Worm (Caenorhabditis elegans): ENCODE measurements around the gene C06E1.1.
A peak's percentile ranks its signal among the peaks of the same experiment; 100 is the strongest.

Gene C06E1.1

DNA sequence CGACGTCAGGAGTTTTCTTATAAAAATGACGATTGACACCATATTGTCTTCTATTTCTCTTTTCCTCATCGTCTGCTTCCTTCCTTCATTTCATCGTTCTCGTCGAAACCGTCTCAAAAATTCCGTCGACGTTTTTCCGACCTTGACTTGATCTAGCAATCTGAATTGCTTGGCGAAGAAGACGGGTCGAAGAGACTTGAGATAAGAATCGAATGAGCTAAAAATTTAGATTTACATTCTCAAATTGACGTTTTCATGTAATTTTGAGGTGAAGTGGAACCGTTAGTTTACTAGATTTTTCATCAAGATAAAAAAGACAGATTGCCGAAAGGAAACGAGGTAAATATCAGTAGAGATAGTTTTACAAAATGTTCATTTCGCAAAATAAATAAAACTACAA lies 28.1 kb upstream of the C06E1.1 start:
- peak; percentile 7 for TF ChIP-seq sma-9 (GFP tag; optimal IDR thresholded peaks at IDR 0.05)
- TF ChIP-seq sma-9 (tag; optimal IDR thresholded peaks at IDR 0.05): no peak
- TF ChIP-seq nhr-12 (tag; optimal IDR thresholded peaks at IDR 0.05): no peak
- no peak for TF ChIP-seq fos-1 (tag; optimal IDR thresholded peaks at IDR 0.05)
- TF ChIP-seq crh-2 (tag; optimal IDR thresholded peaks at IDR 0.05): no peak
- TF ChIP-seq egl-27 (tag; optimal IDR thresholded peaks at IDR 0.05): peak; percentile 22
- peak; percentile 71 for TF ChIP-seq ceh-16 (tag; optimal IDR thresholded peaks at IDR 0.05)
- no peak for TF ChIP-seq nhr-11 (tag; optimal IDR thresholded peaks at IDR 0.05)
- TF ChIP-seq nhr-6 (tag; optimal IDR thresholded peaks at IDR 0.05): peak; percentile 2
- TF ChIP-seq nhr-25 (tag; optimal IDR thresholded peaks at IDR 0.05): peak; percentile 74
- no peak for TF ChIP-seq ama-1 (optimal IDR thresholded peaks at IDR 0.05)

DNA sequence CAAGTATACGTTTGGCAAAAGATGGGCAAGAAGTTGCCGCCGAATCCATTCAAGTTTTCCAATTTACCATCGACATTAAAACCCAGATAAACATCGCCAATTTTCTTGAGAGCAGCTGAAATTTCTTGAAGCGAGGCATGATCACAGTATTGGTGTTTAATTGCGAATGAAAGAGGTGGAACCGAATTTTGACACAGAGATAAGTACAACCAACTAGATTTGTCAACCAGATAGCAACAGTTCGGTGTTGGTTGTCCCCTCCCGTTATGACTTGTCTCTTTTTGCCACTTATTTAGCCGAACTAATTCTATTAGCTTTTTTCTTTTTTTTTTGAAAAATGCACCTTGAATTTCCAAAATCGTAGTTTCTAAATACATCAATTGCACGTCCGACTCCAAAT lies 27.3 kb upstream of the C06E1.1 start:
- TF ChIP-seq Y55F3AM.14 (GFP tag; optimal IDR thresholded peaks at IDR 0.05) (no peak), nhr-77 (tag; optimal IDR thresholded peaks at IDR 0.05) (no peak), lsy-2 (tag; optimal IDR thresholded peaks at IDR 0.05) (no peak), lin-11 (tag; optimal IDR thresholded peaks at IDR 0.05) (no peak), nhr-237 (tag; optimal IDR thresholded peaks at IDR 0.05) (no peak), unc-62 (GFP tag; optimal IDR thresholded peaks at IDR 0.05) (no peak), nhr-21 (tag; optimal IDR thresholded peaks at IDR 0.05) (no peak), unc-39 (tag; optimal IDR thresholded peaks at IDR 0.05) (no peak), unc-55 (GFP tag; optimal IDR thresholded peaks at IDR 0.05) (no peak), nhr-12 (tag; optimal IDR thresholded peaks at IDR 0.05) (no peak), C34F6.9 (tag; optimal IDR thresholded peaks at IDR 0.05) (no peak), ama-1 (optimal IDR thresholded peaks at IDR 0.05) (no peak), lin-39 (tag; optimal IDR thresholded peaks at IDR 0.05) (no peak), peb-1 (tag; optimal IDR thresholded peaks at IDR 0.05) (no peak)

DNA sequence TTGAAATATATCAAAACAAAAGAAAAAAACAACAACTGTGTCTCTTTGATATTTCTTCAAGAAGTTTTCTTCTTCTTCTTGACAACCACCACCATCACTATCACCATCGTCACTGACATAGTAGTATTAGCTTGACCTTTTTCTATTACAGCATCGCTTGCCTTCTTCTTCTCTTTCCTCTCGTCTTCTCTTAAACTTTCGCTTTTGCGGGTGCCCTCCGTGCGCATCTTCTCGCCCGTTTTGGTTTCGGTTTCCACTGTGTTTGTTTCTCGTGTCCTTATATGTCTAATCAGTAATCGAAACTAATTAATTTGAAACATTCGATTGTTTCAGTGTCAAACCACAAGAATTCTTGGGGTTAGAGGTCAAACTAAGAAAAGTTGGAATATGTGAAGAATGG lies 26.3 kb upstream of the C06E1.1 start:
- TF ChIP-seq blmp-1 (tag; optimal IDR thresholded peaks at IDR 0.05; ENCODE audit: insufficient read depth) (peak; percentile 92), fos-1 (tag; optimal IDR thresholded peaks at IDR 0.05) (peak; percentile 4), crh-2 (tag; optimal IDR thresholded peaks at IDR 0.05) (peak; percentile 22), sma-9 (GFP tag; optimal IDR thresholded peaks at IDR 0.05) (peak; percentile 11), sma-9 (tag; optimal IDR thresholded peaks at IDR 0.05) (no peak), lin-13 (GFP tag; optimal IDR thresholded peaks at IDR 0.05) (no peak), ceh-82 (tag; optimal IDR thresholded peaks at IDR 0.05) (no peak), nhr-25 (tag; optimal IDR thresholded peaks at IDR 0.05) (peak; percentile 48)

DNA sequence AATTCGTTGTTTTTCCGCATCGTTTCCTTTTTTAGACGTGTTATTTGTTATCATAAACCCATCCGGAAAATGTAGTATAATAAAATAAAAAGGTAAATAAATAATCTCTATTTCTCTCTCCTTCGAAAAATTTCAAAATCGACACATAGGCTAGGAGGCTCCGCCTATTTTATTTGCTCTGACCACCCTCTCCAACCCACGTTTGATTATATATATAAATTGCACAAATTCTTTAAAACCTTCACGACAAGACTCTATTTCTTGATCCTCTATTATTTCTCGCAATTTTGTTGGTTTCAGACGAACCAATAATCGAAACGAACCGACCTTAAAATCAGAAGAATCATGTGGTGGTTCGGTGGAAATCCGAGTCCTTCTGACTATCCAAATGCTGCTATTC lies 24.8 kb upstream of the C06E1.1 start, which contains the start of gene doxa-1:
doxa-1 (plus strand) TSS at position 301 of the 400 bp plus-strand sequence.
- TF ChIP-seq fos-1 (tag; optimal IDR thresholded peaks at IDR 0.05): no peak
- TF ChIP-seq unc-62 (GFP tag; optimal IDR thresholded peaks at IDR 0.05): no peak

DNA sequence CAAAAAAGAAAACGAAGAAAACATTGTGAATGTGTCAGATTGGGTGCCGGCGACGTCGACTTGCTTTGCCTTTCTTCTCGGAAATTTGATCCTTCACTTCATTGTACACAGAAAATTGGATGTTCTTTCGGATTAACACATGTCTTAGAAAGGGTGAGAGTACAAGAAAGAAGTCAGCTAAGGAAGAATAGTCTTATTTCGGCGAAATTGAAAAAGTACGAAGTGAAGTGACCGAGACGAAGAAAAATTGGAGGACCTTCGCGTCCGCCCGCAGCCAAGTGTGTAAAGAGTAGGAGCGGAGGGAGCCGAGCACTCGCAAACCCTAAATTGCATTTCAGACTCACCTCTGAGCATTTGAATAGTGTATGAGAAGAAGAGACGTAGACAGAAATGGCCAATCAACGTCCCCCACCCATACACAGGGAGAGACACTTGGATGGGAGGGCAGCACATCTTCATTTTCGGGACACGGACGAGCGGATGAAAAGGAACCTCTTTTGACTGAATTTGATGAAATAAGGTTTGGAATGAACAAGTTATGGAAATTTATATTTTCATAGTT lies 17.0 kb upstream of the C06E1.1 start, which contains the start of gene glr-1:
glr-1 (minus strand) TSS at position 51 of the 562 bp plus-strand sequence.
- TF ChIP-seq F13H6.1 (tag; optimal IDR thresholded peaks at IDR 0.05): no peak
- no peak for TF ChIP-seq nhr-21 (tag; optimal IDR thresholded peaks at IDR 0.05)
- no peak for TF ChIP-seq skn-1 (tag; optimal IDR thresholded peaks at IDR 0.05)

DNA sequence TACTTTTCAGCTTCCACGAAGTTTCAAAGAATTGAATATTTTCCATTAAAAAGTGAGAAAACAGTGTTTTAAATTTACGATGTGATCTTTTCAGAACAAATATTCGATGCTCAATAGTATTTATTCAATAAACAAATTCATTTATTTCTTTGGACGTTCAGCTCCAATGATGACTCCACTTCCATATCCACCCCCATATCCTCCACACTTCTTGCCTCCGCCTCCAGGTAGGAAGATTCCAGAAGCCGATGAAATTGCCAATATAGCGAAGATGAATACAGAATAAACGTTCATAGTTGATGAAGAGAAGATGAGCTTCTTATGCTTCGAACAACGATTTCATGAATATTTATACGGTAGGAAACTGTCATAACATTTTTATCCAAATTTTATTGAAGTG lies 16.4 kb upstream of the C06E1.1 start, which contains the start of gene fip-3:
fip-3 (minus strand) TSS at position 294 of the 400 bp plus-strand sequence.
- no peak for TF ChIP-seq mbf-1 (tag; optimal IDR thresholded peaks at IDR 0.05)
- TF ChIP-seq ztf-11 (tag; optimal IDR thresholded peaks at IDR 0.05): no peak
- TF ChIP-seq ZK546.5 (tag; optimal IDR thresholded peaks at IDR 0.05): no peak
- no peak for TF ChIP-seq unc-62 (GFP tag; optimal IDR thresholded peaks at IDR 0.05)
- no peak for TF ChIP-seq lsy-2 (tag; optimal IDR thresholded peaks at IDR 0.05)

DNA sequence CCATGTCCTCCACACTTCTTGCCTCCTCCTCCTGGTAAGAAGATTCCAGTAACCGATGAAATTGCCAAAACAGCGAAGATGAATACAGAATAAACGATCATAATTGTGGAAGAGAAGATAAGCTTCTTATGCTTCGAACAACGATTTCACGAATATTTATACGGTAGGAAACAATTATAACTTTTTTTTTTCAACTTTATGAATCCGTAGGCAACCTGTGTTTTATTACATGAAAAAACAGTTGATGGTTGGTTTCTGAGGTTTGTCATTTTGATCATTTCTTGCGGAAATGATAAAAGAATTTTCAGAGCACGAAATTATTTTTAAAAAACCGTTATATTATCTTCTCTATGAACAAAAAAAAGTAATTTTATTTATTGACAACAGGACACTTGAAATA lies 14.8 kb upstream of the C06E1.1 start, which contains the start of gene fipr-16:
fipr-16 (minus strand) TSS at position 101 of the 400 bp plus-strand sequence.
- TF ChIP-seq snpc-4 (tag; optimal IDR thresholded peaks at IDR 0.05) (no peak), nhr-11 (tag; optimal IDR thresholded peaks at IDR 0.05) (no peak), nhr-23 (tag; optimal IDR thresholded peaks at IDR 0.05) (no peak), Y55F3AM.14 (GFP tag; optimal IDR thresholded peaks at IDR 0.05) (no peak), C34F6.9 (tag; optimal IDR thresholded peaks at IDR 0.05) (no peak), alr-1 (tag; optimal IDR thresholded peaks at IDR 0.05) (no peak), fos-1 (tag; optimal IDR thresholded peaks at IDR 0.05) (no peak), mdl-1 (tag; optimal IDR thresholded peaks at IDR 0.05) (no peak), ztf-1 (GFP tag; conservative IDR thresholded peaks at IDR 0.05) (no peak), peb-1 (tag; optimal IDR thresholded peaks at IDR 0.05) (no peak)
